Worm (Caenorhabditis elegans): Measurements from ENCODE around the gene nlp-51.

nlp-51 gene

ce11 chrII:11316663-11317062, 2.8 kb downstream of the nlp-51 start:
- no peak for TF ChIP-seq hlh-6 (tag; optimal IDR thresholded peaks at IDR 0.05)
- no peak for TF ChIP-seq ama-1 (optimal IDR thresholded peaks at IDR 0.05)
- TF ChIP-seq unc-42 (tag; optimal IDR thresholded peaks at IDR 0.05), result peak; percentile 63
- TF ChIP-seq ceh-24 (tag; optimal IDR thresholded peaks at IDR 0.05), result no peak

- TF ChIP-seq T23F11.4 (GFP tag; optimal IDR thresholded peaks at IDR 0.05), result no peak
- TF ChIP-seq pros-1 (tag; optimal IDR thresholded peaks at IDR 0.05), result no peak
- TF ChIP-seq fkh-10 (GFP tag; optimal IDR thresholded peaks at IDR 0.05), result no peak
- no peak for TF ChIP-seq C38D4.7 (GFP tag; optimal IDR thresholded peaks at IDR 0.05)
- TF ChIP-seq Y22D7AL.16 (tag; optimal IDR thresholded peaks at IDR 0.05), result no peak
- no peak for TF ChIP-seq fax-1 (tag; optimal IDR thresholded peaks at IDR 0.05)
- TF ChIP-seq ahr-1 (tag; optimal IDR thresholded peaks at IDR 0.05), result no peak
- TF ChIP-seq ceh-30 (tag; optimal IDR thresholded peaks at IDR 0.05), result no peak
These were observed 5.3 kb downstream of the nlp-51 start, which contains the start of gene T24F1.4 for ce11 chrII:11314165-11314564. Gene T24F1.4, minus strand, starts transcription at chrII:11314265.

- no peak for TF ChIP-seq ceh-6 (GFP tag; optimal IDR thresholded peaks at IDR 0.05)
- no peak for TF ChIP-seq ceh-24 (tag; optimal IDR thresholded peaks at IDR 0.05)
These were observed 7.3 kb downstream of the nlp-51 start, which contains the start of gene T24F1.7 for ce11 chrII:11312223-11312622. Gene T24F1.7, plus strand, starts transcription at chrII:11312523.

- TF ChIP-seq ceh-14 (tag; optimal IDR thresholded peaks at IDR 0.05) (no peak), ceh-31 (tag; optimal IDR thresholded peaks at IDR 0.05) (no peak), ceh-18 (tag; optimal IDR thresholded peaks at IDR 0.05) (no peak), fax-1 (tag; optimal IDR thresholded peaks at IDR 0.05) (no peak), ceh-34 (tag; optimal IDR thresholded peaks at IDR 0.05) (no peak)
These were observed 11.5 kb downstream of the nlp-51 start for ce11 chrII:11307953-11308352.

- TF ChIP-seq nfya-1 (tag; optimal IDR thresholded peaks at IDR 0.05) (no peak), madf-2 (tag; optimal IDR thresholded peaks at IDR 0.05) (no peak), ceh-48 (tag; optimal IDR thresholded peaks at IDR 0.05) (no peak), ceh-9 (tag; optimal IDR thresholded peaks at IDR 0.05) (no peak), lim-6 (tag; optimal IDR thresholded peaks at IDR 0.05) (no peak), hlh-8 (tag; optimal IDR thresholded peaks at IDR 0.05) (no peak), syd-9 (tag; optimal IDR thresholded peaks at IDR 0.05) (no peak), che-1 (tag; optimal IDR thresholded peaks at IDR 0.05) (no peak), hlh-30 (tag; optimal IDR thresholded peaks at IDR 0.05; ENCODE audit: insufficient read depth) (no peak), ref-2 (tag; optimal IDR thresholded peaks at IDR 0.05) (no peak), ama-1 (optimal IDR thresholded peaks at IDR 0.05) (no peak), tbx-7 (tag; optimal IDR thresholded peaks at IDR 0.05) (no peak), pros-1 (tag; optimal IDR thresholded peaks at IDR 0.05) (no peak), ceh-34 (tag; optimal IDR thresholded peaks at IDR 0.05) (no peak), C38D4.7 (GFP tag; optimal IDR thresholded peaks at IDR 0.05) (no peak), hlh-13 (GFP tag; optimal IDR thresholded peaks at IDR 0.05) (no peak)
These were observed 12.2 kb downstream of the nlp-51 start for ce11 chrII:11307332-11307731.

ce11 chrII:11305627-11306449, 13.7 kb downstream of the nlp-51 start, which contains the start of gene rsf-1:
Gene rsf-1, plus strand, starts transcription at chrII:11306399.
- TF ChIP-seq nfya-1 (tag; optimal IDR thresholded peaks at IDR 0.05) (peak; percentile 35), ceh-34 (tag; optimal IDR thresholded peaks at IDR 0.05) (peak; percentile 52), zip-5 (tag; optimal IDR thresholded peaks at IDR 0.05) (no peak), ceh-6 (GFP tag; optimal IDR thresholded peaks at IDR 0.05) (no peak), gmeb-2 (tag; optimal IDR thresholded peaks at IDR 0.05) (no peak), mec-3 (tag; optimal IDR thresholded peaks at IDR 0.05; ENCODE audit: borderline replicate concordance) (no peak), ceh-2 (tag; optimal IDR thresholded peaks at IDR 0.05) (no peak), pax-1 (tag; optimal IDR thresholded peaks at IDR 0.05) (no peak), ceh-18 (tag; optimal IDR thresholded peaks at IDR 0.05) (peak; percentile 21), ahr-1 (tag; optimal IDR thresholded peaks at IDR 0.05) (no peak), unc-42 (tag; optimal IDR thresholded peaks at IDR 0.05) (peak; percentile 16), tbx-2 (tag; optimal IDR thresholded peaks at IDR 0.05) (peak; percentile 37), hlh-30 (tag; optimal IDR thresholded peaks at IDR 0.05; ENCODE audit: insufficient read depth) (peak; percentile 7), ceh-31 (tag; optimal IDR thresholded peaks at IDR 0.05) (peak; percentile 27)

Measured in whole organism, late embryonic.